Fruit fly (Drosophila melanogaster): Measurements from ENCODE around the gene ss.

dm6 chr3R:16374101-16374500, 29.4 kb downstream of the ss start:
- TF ChIP-seq Jra (GFP tag; optimal IDR thresholded peaks at IDR 0.05), result no peak
- no peak for TF ChIP-seq dsf (GFP tag; optimal IDR thresholded peaks at IDR 0.05; ENCODE audit: borderline replicate concordance)
- TF ChIP-seq OdsH (GFP tag; optimal IDR thresholded peaks at IDR 0.05), result no peak
- TF ChIP-seq lola (GFP tag; optimal IDR thresholded peaks at IDR 0.05), result no peak
- TF ChIP-seq tai (GFP tag; optimal IDR thresholded peaks at IDR 0.05), result no peak
- no peak for TF ChIP-seq sv (GFP tag; optimal IDR thresholded peaks at IDR 0.05)
- no peak for TF ChIP-seq Hr78 (GFP tag; optimal IDR thresholded peaks at IDR 0.05)
